Worm (Caenorhabditis elegans) whole organism, L3 larva: Measurements from ENCODE around the gene mlt-9.
A peak's percentile ranks its signal among the peaks of the same experiment; 100 is the strongest.

Source experiments
- ZK546.5 ChIP-seq: sonication (generic microtip); optimal IDR thresholded peaks from 2 replicates; lab custom pipeline; 2017; ENCODE audit warnings: missing biosample characterization, missing genetic modification characterization
- ama-1 ChIP-seq: fragments of 150-350 bp; optimal IDR thresholded peaks from 2 replicates; lab custom pipeline; 2018
- daf-12 ChIP-seq: fragments of 150-350 bp; optimal IDR thresholded peaks from 2 replicates; lab custom pipeline; 2014; ENCODE audit warnings: missing biosample characterization, missing genetic modification reagents, missing genetic modification characterization
- elt-2 ChIP-seq: sonication (generic microtip); optimal IDR thresholded peaks from 2 replicates; lab custom pipeline; 2016; ENCODE audit warnings: missing genetic modification reagents, mild to moderate bottlenecking, missing genetic modification characterization, missing compliant biosample characterization
- eor-1 ChIP-seq, 2 experiments: fragments of 150-350 bp; optimal IDR thresholded peaks; 2 replicates each; lab custom pipeline; 2014 to 2018; ENCODE audit warnings: missing biosample characterization in 2 of 2, missing genetic modification characterization in 2 of 2
- fkh-10 ChIP-seq: sonication (generic microtip); optimal IDR thresholded peaks from 2 replicates; lab custom pipeline; 2017; ENCODE audit warnings: missing biosample characterization, missing genetic modification reagents, missing genetic modification characterization
- lin-15B ChIP-seq: fragments of 150-350 bp; optimal IDR thresholded peaks from 2 replicates; lab custom pipeline; 2014; ENCODE audit warnings: missing biosample characterization, missing genetic modification characterization
- mml-1 ChIP-seq: fragments of 150-350 bp; sonication (generic microtip); optimal IDR thresholded peaks from 3 replicates; lab custom pipeline; 2014; ENCODE audit warnings: missing biosample characterization, missing genetic modification characterization
- nhr-25 ChIP-seq: sonication (generic microtip); optimal IDR thresholded peaks from 2 replicates; lab custom pipeline; 2017; ENCODE audit warnings: missing biosample characterization, missing genetic modification characterization
- snpc-4 ChIP-seq: fragments of 150-350 bp; optimal IDR thresholded peaks from 2 replicates; lab custom pipeline; 2014; ENCODE audit warnings: missing biosample characterization, missing genetic modification characterization
- unc-39 ChIP-seq: sonication (generic microtip); optimal IDR thresholded peaks from 4 replicates; lab custom pipeline; 2017; ENCODE audit warnings: missing biosample characterization, missing genetic modification characterization
- unc-62 ChIP-seq: fragments of 150-350 bp; sonication (generic microtip); optimal IDR thresholded peaks from 4 replicates; lab custom pipeline; 2014; ENCODE audit warnings: missing biosample characterization, missing genetic modification reagents, missing genetic modification characterization
- zag-1 ChIP-seq: fragments of 150-350 bp; optimal IDR thresholded peaks from 2 replicates; lab custom pipeline; 2014; ENCODE audit warnings: missing biosample characterization, missing genetic modification characterization

DNA sequence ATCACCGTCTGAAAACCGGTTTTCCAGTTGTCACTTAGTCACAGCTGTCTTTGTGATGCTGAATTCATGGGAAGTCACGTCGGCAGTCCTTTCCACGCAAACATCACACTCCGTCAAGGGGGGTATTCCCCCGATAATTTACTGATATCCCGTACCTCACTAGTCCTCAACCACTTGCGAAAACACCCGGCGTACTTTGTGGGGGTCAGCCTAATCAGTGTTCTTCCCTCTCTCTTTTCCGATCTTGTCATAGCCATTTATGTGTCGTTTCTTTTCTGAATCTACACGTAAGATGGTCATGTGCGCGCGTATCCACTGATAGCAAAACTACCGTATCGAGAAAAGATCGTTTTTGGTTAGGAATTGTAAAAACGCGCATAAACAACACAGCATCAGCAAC is 28.2 kb downstream of the mlt-9 start:
- no peak for TF ChIP-seq elt-2 (tag; lab: Kevin White, UChicago)
- no peak for TF ChIP-seq mml-1
- no peak for TF ChIP-seq unc-39 (tag; lab: Kevin White, UChicago)
- TF ChIP-seq lin-15B = no peak
- no peak for TF ChIP-seq unc-62
- no peak for TF ChIP-seq zag-1
- no peak for TF ChIP-seq daf-12 (tag; lab: Kevin White, UChicago)
- TF ChIP-seq ZK546.5 = no peak
- TF ChIP-seq ama-1 = no peak
- peak; percentile 81 for TF ChIP-seq nhr-25 (tag; lab: Kevin White, UChicago)
- no peak for TF ChIP-seq eor-1 (tag; optimal IDR thresholded peaks at IDR 0.05; lab: Kevin White, UChicago)
- no peak for TF ChIP-seq fkh-10 (GFP tag; lab: Kevin White, UChicago)
- TF ChIP-seq snpc-4 (tag; lab: Kevin White, UChicago) = no peak
